Worm (Caenorhabditis elegans) whole organism, L1 larva: ENCODE data around the gene Y50D7A.1.

ENCODE experiments used
- aha-1 ChIP-seq: fragments of 150-350 bp; optimal IDR thresholded peaks from 2 replicates; lab custom pipeline; 2014; ENCODE audit warnings: missing biosample characterization, missing genetic modification characterization
- elt-3 ChIP-seq, 6 experiments: fragments of 150-350 bp in 1 of 6; sonication (generic microtip); optimal IDR thresholded peaks; 2 replicates each; lab custom pipeline; 2017 to 2018; ENCODE audit warnings: missing biosample characterization in 6 of 6, missing genetic modification characterization in 6 of 6, inconsistent platforms in 1 of 6
- fos-1 ChIP-seq: fragments of 150-350 bp; optimal IDR thresholded peaks from 2 replicates; lab custom pipeline; 2014; ENCODE audit warnings: missing biosample characterization, missing genetic modification characterization
- nhr-77 ChIP-seq: fragments of 150-350 bp; optimal IDR thresholded peaks from 2 replicates; lab custom pipeline; 2014; ENCODE audit warnings: missing biosample characterization, missing genetic modification characterization

ce11 chrIII:354545-355460 is 62.4 kb downstream of the Y50D7A.1 start, which contains the start of gene gei-4:
- TF ChIP-seq fos-1 (tag; lab: Kevin White, UChicago) (peak; percentile 67), nhr-77 (peak; percentile 58), aha-1 (tag; lab: Kevin White, UChicago) (peak; percentile 26), elt-3 (tag; optimal IDR thresholded peaks at IDR 0.05; lab: Kevin White, UChicago) (peak in 1 of 6 experiments; percentile 66)
